Fruit fly (Drosophila melanogaster) whole organism, embryonic: ENCODE data around the gene CG6231.

Source experiments
- Abd-B ChIP-seq: fragments of 200-800 bp; sonication (Bioruptor generic); optimal IDR thresholded peaks from 2 replicates; lab custom pipeline; 2018; ENCODE audit warnings: missing biosample characterization, mild to moderate bottlenecking, missing genetic modification characterization, moderate library complexity
- Antp ChIP-seq: fragments of 200-800 bp; sonication (Bioruptor generic); optimal IDR thresholded peaks from 3 replicates; lab custom pipeline; 2016; ENCODE audit warnings: missing biosample characterization, missing genetic modification characterization
- CG10565 ChIP-seq: fragments of 200-800 bp; sonication (Bioruptor generic); optimal IDR thresholded peaks from 3 replicates; lab custom pipeline; 2016; ENCODE audit warnings: missing biosample characterization, mild to moderate bottlenecking, missing genetic modification characterization
- CG10959 ChIP-seq: fragments of 200-800 bp; sonication (Bioruptor generic); IDR thresholded peaks from 2 replicates; pipeline ENCODE4 v1.3.6; 2022; ENCODE audit warnings: missing biosample characterization, missing genetic modification characterization
- CG12155 ChIP-seq: fragments of 200-800 bp; sonication (Bioruptor generic); optimal IDR thresholded peaks from 3 replicates; lab custom pipeline; 2016; ENCODE audit warnings: missing biosample characterization, missing genetic modification characterization
- CG12219 ChIP-seq: fragments of 200-800 bp; sonication (Bioruptor generic); optimal IDR thresholded peaks from 3 replicates; lab custom pipeline; 2018; ENCODE audit warnings: missing biosample characterization, mild to moderate bottlenecking, missing genetic modification characterization
- CG12744 ChIP-seq: fragments of 200-800 bp; sonication (Bioruptor generic); optimal IDR thresholded peaks from 2 replicates; lab custom pipeline; 2016; ENCODE audit warnings: missing biosample characterization, missing genetic modification characterization
- CG13424 ChIP-seq: fragments of 200-800 bp; sonication (Bioruptor generic); optimal IDR thresholded peaks from 2 replicates; lab custom pipeline; 2019; ENCODE audit warnings: missing biosample characterization, mild to moderate bottlenecking, missing genetic modification characterization, moderate library complexity
- CG13894 ChIP-seq: fragments of 200-800 bp; sonication (Bioruptor generic); optimal IDR thresholded peaks from 3 replicates; lab custom pipeline; 2018; ENCODE audit warnings: missing biosample characterization, mild to moderate bottlenecking, missing genetic modification characterization, moderate library complexity
- CG14441 ChIP-seq: fragments of 200-800 bp; sonication (Bioruptor generic); IDR thresholded peaks from 2 replicates; pipeline ENCODE4 v1.3.6; 2022; ENCODE audit warnings: missing biosample characterization, missing genetic modification characterization
- CG1647 ChIP-seq: fragments of 200-800 bp; sonication (Bioruptor generic); optimal IDR thresholded peaks from 3 replicates; lab custom pipeline; 2016; ENCODE audit warnings: missing biosample characterization, missing genetic modification characterization
- CG17361 ChIP-seq: fragments of 200-800 bp; sonication (Bioruptor generic); IDR thresholded peaks from 3 replicates; pipeline ENCODE4 v1.3.6; 2022; ENCODE audit warnings: missing biosample characterization, missing genetic modification characterization
- CG18764 ChIP-seq: fragments of 200-800 bp; sonication (Bioruptor generic); optimal IDR thresholded peaks from 3 replicates; lab custom pipeline; 2016; ENCODE audit warnings: missing biosample characterization, missing genetic modification characterization
- CG2129 ChIP-seq: fragments of 200-800 bp; sonication (Bioruptor generic); IDR thresholded peaks from 2 replicates; pipeline ENCODE4 v1.3.6; 2022; ENCODE audit warnings: missing biosample characterization, missing genetic modification characterization; ENCODE audit not compliant: partially characterized antibody
- CG2202 ChIP-seq: fragments of 200-800 bp; sonication (Bioruptor generic); optimal IDR thresholded peaks from 2 replicates; lab custom pipeline; 2018; ENCODE audit warnings: missing biosample characterization, mild to moderate bottlenecking, missing genetic modification characterization
- CG2889 ChIP-seq: fragments of 200-800 bp; sonication (Bioruptor generic); IDR thresholded peaks from 3 replicates; pipeline ENCODE4 v1.3.6; 2022; ENCODE audit warnings: missing biosample characterization, missing genetic modification characterization
- CG43689 ChIP-seq: fragments of 200-800 bp; sonication (Bioruptor generic); IDR thresholded peaks from 2 replicates; pipeline ENCODE4 v1.3.6; 2022; ENCODE audit warnings: missing biosample characterization, missing genetic modification characterization
- CG6654 ChIP-seq: fragments of 200-800 bp; sonication (Bioruptor generic); optimal IDR thresholded peaks from 2 replicates; lab custom pipeline; 2017; ENCODE audit warnings: missing biosample characterization, mild to moderate bottlenecking, missing genetic modification characterization
- CG7372 ChIP-seq: fragments of 200-800 bp; sonication (Bioruptor generic); IDR thresholded peaks from 2 replicates; pipeline ENCODE4 v1.3.6; 2022; ENCODE audit warnings: missing biosample characterization, missing genetic modification characterization
- CG8478 ChIP-seq: fragments of >200 bp; optimal IDR thresholded peaks from 2 replicates; lab custom pipeline; 2018
- CG9609 ChIP-seq: fragments of 200-800 bp; sonication (Bioruptor generic); optimal IDR thresholded peaks from 3 replicates; lab custom pipeline; 2016; ENCODE audit warnings: missing biosample characterization, missing genetic modification characterization
- Dfd ChIP-seq, 2 experiments: fragments of >200 bp; optimal IDR thresholded peaks; 2 replicates each; lab custom pipeline; 2017; ENCODE audit warnings: missing biosample characterization in 2 of 2, missing genetic modification characterization in 2 of 2
- Dip3 ChIP-seq: fragments of 200-800 bp; sonication (Bioruptor generic); optimal IDR thresholded peaks from 3 replicates; lab custom pipeline; 2016; ENCODE audit warnings: missing biosample characterization, missing genetic modification characterization
- Hmr ChIP-seq: fragments of 200-800 bp; sonication (Bioruptor generic); optimal IDR thresholded peaks from 3 replicates; lab custom pipeline; 2017; ENCODE audit warnings: mild to moderate bottlenecking, missing biosample characterization, missing genetic modification reagents, missing genetic modification characterization
- Hr51 ChIP-seq, 2 experiments: fragments of 200-800 bp; sonication (Bioruptor generic); optimal IDR thresholded peaks; 2 replicates in 1 of 2; 3 replicates in 1 of 2; lab custom pipeline; 2016 to 2018; ENCODE audit warnings: missing biosample characterization in 2 of 2, missing genetic modification characterization in 2 of 2, mild to moderate bottlenecking in 1 of 2, moderate library complexity in 1 of 2
- NFAT ChIP-seq: fragments of 200-800 bp; sonication (Bioruptor generic); IDR thresholded peaks from 2 replicates; pipeline ENCODE4 v1.3.6; 2022; ENCODE audit warnings: missing biosample characterization, missing genetic modification characterization
- Pdp1 ChIP-seq, 2 experiments: fragments of 200-800 bp; sonication (Bioruptor generic); optimal IDR thresholded peaks; 3 replicates each; lab custom pipeline; 2016; ENCODE audit warnings: missing biosample characterization in 2 of 2, missing genetic modification characterization in 2 of 2, mild to moderate bottlenecking in 1 of 2, moderate library complexity in 1 of 2
- Ptx1 ChIP-seq: fragments of 200-800 bp; sonication (Bioruptor generic); IDR thresholded peaks from 2 replicates; pipeline ENCODE4 v1.3.6; 2022; ENCODE audit warnings: missing biosample characterization, missing genetic modification characterization
- Six4 ChIP-seq: fragments of 200-800 bp; sonication (Bioruptor generic); optimal IDR thresholded peaks from 2 replicates; lab custom pipeline; 2016; ENCODE audit warnings: missing biosample characterization, missing genetic modification characterization
- Stat92E ChIP-seq, 3 experiments: fragments of >200 bp in 2 of 3; fragments of 200-800 bp in 1 of 3; sonication (Bioruptor generic) in 1 of 3; optimal IDR thresholded peaks; 2 replicates each; lab custom pipeline; 2017 to 2019; ENCODE audit warnings: missing biosample characterization in 3 of 3, missing genetic modification characterization in 3 of 3, mild to moderate bottlenecking in 1 of 3, moderate library complexity in 1 of 3
- Xrp1 ChIP-seq: fragments of 200-800 bp; sonication (Bioruptor generic); IDR thresholded peaks from 2 replicates; pipeline ENCODE4 v1.3.6; 2022; ENCODE audit warnings: missing biosample characterization, missing genetic modification characterization
- ac ChIP-seq: fragments of 200-800 bp; sonication (Bioruptor generic); optimal IDR thresholded peaks from 3 replicates; lab custom pipeline; 2017; ENCODE audit warnings: missing biosample characterization, mild to moderate bottlenecking, missing genetic modification characterization
- bab2 ChIP-seq: fragments of 200-800 bp; sonication (Bioruptor generic); optimal IDR thresholded peaks from 2 replicates; lab custom pipeline; 2016; ENCODE audit warnings: missing biosample characterization, missing genetic modification characterization
- cato ChIP-seq: fragments of 200-800 bp; sonication (Bioruptor generic); optimal IDR thresholded peaks from 2 replicates; lab custom pipeline; 2016; ENCODE audit warnings: missing biosample characterization, missing genetic modification characterization, borderline replicate concordance
- danr ChIP-seq: fragments of 200-800 bp; sonication (Bioruptor generic); IDR thresholded peaks from 2 replicates; pipeline ENCODE4 v1.3.6; 2022; ENCODE audit warnings: missing biosample characterization, missing genetic modification characterization
- dpn ChIP-seq, 2 experiments: fragments of 200-800 bp; sonication (Bioruptor generic); optimal IDR thresholded peaks; 3 replicates each; lab custom pipeline; 2016; ENCODE audit warnings: missing biosample characterization in 2 of 2, missing genetic modification characterization in 2 of 2
- eyg ChIP-seq: fragments of 200-800 bp; sonication (Bioruptor generic); optimal IDR thresholded peaks from 3 replicates; lab custom pipeline; 2016; ENCODE audit warnings: missing biosample characterization, missing genetic modification characterization
- gem ChIP-seq: fragments of 200-800 bp; sonication (Bioruptor generic); optimal IDR thresholded peaks from 2 replicates; lab custom pipeline; 2019; ENCODE audit warnings: missing biosample characterization, mild to moderate bottlenecking, missing genetic modification characterization, moderate library complexity
- lbe ChIP-seq: fragments of 200-800 bp; sonication (Bioruptor generic); optimal IDR thresholded peaks from 2 replicates; lab custom pipeline; 2016; ENCODE audit warnings: missing biosample characterization, mild to moderate bottlenecking, missing genetic modification characterization
- maf-S ChIP-seq: fragments of 200-800 bp; sonication (Bioruptor generic); optimal IDR thresholded peaks from 2 replicates; lab custom pipeline; 2016; ENCODE audit warnings: missing biosample characterization, missing genetic modification characterization
- nau ChIP-seq: fragments of 200-800 bp; sonication (Bioruptor generic); optimal IDR thresholded peaks from 3 replicates; lab custom pipeline; 2017; ENCODE audit warnings: missing biosample characterization, mild to moderate bottlenecking, missing genetic modification characterization, missing genetic modification reagents
- pb ChIP-seq: fragments of 200-800 bp; sonication (Bioruptor generic); optimal IDR thresholded peaks from 3 replicates; lab custom pipeline; 2016; ENCODE audit warnings: missing biosample characterization, missing genetic modification characterization
- pita ChIP-seq: fragments of 200-800 bp; sonication (Bioruptor generic); optimal IDR thresholded peaks from 2 replicates; lab custom pipeline; 2017; ENCODE audit warnings: missing biosample characterization, mild to moderate bottlenecking, missing genetic modification characterization
- repo ChIP-seq: fragments of 200-800 bp; sonication (Bioruptor generic); optimal IDR thresholded peaks from 2 replicates; lab custom pipeline; 2016; ENCODE audit warnings: missing biosample characterization, missing genetic modification characterization
- sc ChIP-seq, 3 experiments: fragments of >200 bp in 2 of 3; fragments of 200-800 bp in 1 of 3; sonication (Bioruptor generic) in 1 of 3; optimal IDR thresholded peaks; 2 replicates in 2 of 3; 3 replicates in 1 of 3; lab custom pipeline; 2017; ENCODE audit warnings: mild to moderate bottlenecking in 1 of 3, missing biosample characterization in 1 of 3, missing genetic modification characterization in 1 of 3, missing genetic modification reagents in 1 of 3
- sens ChIP-seq: fragments of 200-800 bp; sonication (Bioruptor generic); peaks from one replicate; lab custom pipeline; 2016; ENCODE audit warnings: missing biosample characterization, missing genetic modification characterization
- sim ChIP-seq: fragments of 200-800 bp; sonication (Bioruptor generic); IDR thresholded peaks from 2 replicates; pipeline ENCODE4 v1.3.6; 2022; ENCODE audit warnings: missing biosample characterization, missing genetic modification characterization
- slbo ChIP-seq: fragments of 200-800 bp; sonication (Bioruptor generic); IDR thresholded peaks from 2 replicates; pipeline ENCODE4 v1.3.6; 2022; ENCODE audit warnings: missing biosample characterization, missing genetic modification characterization
- sqz ChIP-seq: fragments of 200-800 bp; sonication (Bioruptor generic); optimal IDR thresholded peaks from 3 replicates; lab custom pipeline; 2018; ENCODE audit warnings: missing biosample characterization, mild to moderate bottlenecking, missing genetic modification characterization
- sr ChIP-seq: fragments of 200-800 bp; sonication (Bioruptor generic); IDR thresholded peaks from 3 replicates; pipeline ENCODE4 v1.3.6; 2022; ENCODE audit warnings: missing biosample characterization, missing genetic modification characterization
- ttk ChIP-seq: fragments of 200-800 bp; sonication (Bioruptor generic); IDR thresholded peaks from 2 replicates; pipeline ENCODE4 v2.1.2; 2022; ENCODE audit warnings: missing biosample characterization, missing genetic modification characterization

The CG6231 gene

DNA sequence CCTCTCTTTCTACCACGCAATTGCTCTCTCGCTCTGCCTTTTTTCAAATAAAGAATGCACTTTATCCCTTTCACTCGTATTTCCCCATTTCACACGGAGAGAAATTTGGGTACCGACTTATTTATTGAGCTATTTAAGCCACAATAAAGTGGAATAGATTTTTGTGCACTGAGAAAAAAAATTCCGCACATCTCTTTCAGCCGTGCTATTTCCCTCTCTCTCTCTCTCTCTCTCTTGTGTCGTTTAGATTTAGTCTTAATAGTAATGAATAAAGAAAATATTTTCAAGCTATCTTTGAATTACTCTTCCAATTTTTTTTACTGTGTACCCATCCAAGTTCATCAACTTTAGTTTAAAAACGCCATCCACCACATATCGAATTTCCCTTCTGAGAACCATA is 8.9 kb downstream of the CG6231 start (continued):
- TF ChIP-seq CG6654 (no peak), sens (GFP tag; lab: Kevin White, UChicago) (peak; percentile 91), CG10565 (GFP tag; lab: Kevin White, UChicago) (no peak), dpn (GFP tag; optimal IDR thresholded peaks at IDR 0.05; lab: Kevin White, UChicago) (peak; percentile 53 to 60), CG2129 (GFP tag; lab: Robert Waterston, UW) (no peak), Abd-B (GFP tag; lab: Kevin White, UChicago) (peak; percentile 58), Dfd (GFP tag; optimal IDR thresholded peaks at IDR 0.05; lab: Kevin White, UChicago) (no peak), Six4 (peak; percentile 36), CG12219 (peak; percentile 9), gem (peak; percentile 75), ttk (GFP tag; lab: Robert Waterston, UW) (peak; percentile 52; the same call in 1 of the 2 replicates), CG17361 (peak; percentile 57; the same call in 2 of the 3 replicates), CG2889 (GFP tag; lab: Robert Waterston, UW) (peak; percentile 35; the same call in 1 of the 3 replicates), slbo (GFP tag; lab: Robert Waterston, UW) (peak; percentile 69), lbe (GFP tag; lab: Kevin White, UChicago) (no peak), pita (GFP tag; lab: Kevin White, UChicago) (no peak), maf-S (GFP tag; lab: Kevin White, UChicago) (peak; percentile 62), sr (no peak), CG7372 (GFP tag; lab: Robert Waterston, UW) (peak; percentile 17; the same call in 1 of the 2 replicates), Xrp1 (GFP tag; lab: Robert Waterston, UW) (peak; percentile 72; the same call in 1 of the 2 replicates), CG18764 (GFP tag; lab: Kevin White, UChicago) (peak; percentile 44), repo (peak; percentile 59), CG13894 (tag; lab: Kevin White, UChicago) (no peak), NFAT (GFP tag; lab: Robert Waterston, UW) (peak; percentile 59; the same call in 1 of the 2 replicates), CG12155 (GFP tag; lab: Kevin White, UChicago) (peak; percentile 47), Hr51 (GFP tag; optimal IDR thresholded peaks at IDR 0.05; lab: Kevin White, UChicago) (peak in 1 of 2 experiments; percentile 61), CG12744 (GFP tag; lab: Kevin White, UChicago) (peak; percentile 46), CG8478 (lab: Kevin White, UChicago) (no peak), Dip3 (GFP tag; lab: Kevin White, UChicago) (peak; percentile 29), CG13424 (tag; lab: Kevin White, UChicago) (peak; percentile 34), eyg (GFP tag; lab: Kevin White, UChicago) (no peak), sc (optimal IDR thresholded peaks at IDR 0.05; lab: Kevin White, UChicago) (no peak), sc (GFP tag; optimal IDR thresholded peaks at IDR 0.05; lab: Kevin White, UChicago) (peak; percentile 11), cato (GFP tag; lab: Kevin White, UChicago) (peak; percentile 32), CG14441 (GFP tag; lab: Robert Waterston, UW) (peak; percentile 67), sim (GFP tag; lab: Robert Waterston, UW) (no peak), Stat92E (GFP tag; optimal IDR thresholded peaks at IDR 0.05; lab: Kevin White, UChicago) (no peak), CG10959 (GFP tag; lab: Robert Waterston, UW) (no peak), ac (no peak), CG9609 (GFP tag; lab: Kevin White, UChicago) (peak; percentile 25), Hmr (GFP tag; lab: Kevin White, UChicago) (peak; percentile 43), CG1647 (GFP tag; lab: Kevin White, UChicago) (no peak), pb (peak; percentile 54), CG2202 (tag; lab: Kevin White, UChicago) (no peak), CG43689 (peak; percentile 40), Ptx1 (peak; percentile 63), danr (GFP tag; lab: Robert Waterston, UW) (0 out of 2 replicates have a peak, but pooled peaks have one; percentile 31), sqz (GFP tag; lab: Kevin White, UChicago) (no peak), Antp (peak; percentile 43), nau (peak; percentile 56), Pdp1 (GFP tag; optimal IDR thresholded peaks at IDR 0.05; lab: Kevin White, UChicago) (peak; percentile 58 to 66), bab2 (GFP tag; lab: Kevin White, UChicago) (peak; percentile 72)
